Worm (Caenorhabditis elegans) whole organism, young adult: Measurements from ENCODE around the gene srw-127.

Experiments
- F37B4.10 ChIP-seq: fragments of 200-800 bp; sonication (Bioruptor generic); IDR thresholded peaks from 2 replicates; pipeline ENCODE4 v1.3.6; 2022; ENCODE audit warnings: missing genetic modification characterization, missing compliant biosample characterization
- ama-1 ChIP-seq, 3 experiments: fragments of 150-350 bp in 1 of 3; sonication (generic microtip) in 2 of 3; optimal IDR thresholded peaks; 2 replicates each; lab custom pipeline; 2014 to 2018; ENCODE audit warnings: missing biosample characterization in 2 of 3, missing genetic modification characterization in 2 of 3, missing genetic modification reagents in 2 of 3
- atf-7 ChIP-seq: sonication (generic microtip); optimal IDR thresholded peaks from 2 replicates; lab custom pipeline; 2017; ENCODE audit warnings: mild to moderate bottlenecking, missing genetic modification characterization, missing compliant biosample characterization
- attf-5 ChIP-seq: fragments of 200-800 bp; sonication (Bioruptor generic); optimal IDR thresholded peaks from 2 replicates; lab custom pipeline; 2018; ENCODE audit warnings: mild to moderate bottlenecking, missing genetic modification characterization, missing compliant biosample characterization
- ceh-91 ChIP-seq: fragments of 200-800 bp; sonication (Bioruptor generic); IDR thresholded peaks from 2 replicates; pipeline ENCODE4 v1.3.6; 2022; ENCODE audit warnings: missing genetic modification reagents, missing genetic modification characterization, missing compliant biosample characterization
- lag-1 ChIP-seq: fragments of 200-800 bp; sonication (Bioruptor generic); IDR thresholded peaks from 2 replicates; pipeline ENCODE4 v1.3.6; 2022; ENCODE audit warnings: missing genetic modification reagents, missing genetic modification characterization, missing compliant biosample characterization
- madf-6 ChIP-seq: fragments of 200-800 bp; sonication (Bioruptor generic); IDR thresholded peaks from 2 replicates; pipeline ENCODE4 v1.3.6; 2022; ENCODE audit warnings: missing genetic modification reagents, missing genetic modification characterization, missing compliant biosample characterization
- nhr-90 ChIP-seq: sonication (generic microtip); optimal IDR thresholded peaks from 2 replicates; lab custom pipeline; 2016; ENCODE audit warnings: missing genotype, mild to moderate bottlenecking, missing genetic modification characterization, missing compliant biosample characterization
- sea-2 ChIP-seq: fragments of 200-800 bp; sonication (Bioruptor generic); IDR thresholded peaks from 2 replicates; pipeline ENCODE4 v1.3.6; 2022; ENCODE audit warnings: missing genetic modification characterization, missing compliant biosample characterization
- snpc-1.3 ChIP-seq: sonication (generic microtip); optimal IDR thresholded peaks from 2 replicates; lab custom pipeline; 2017; ENCODE audit warnings: missing genetic modification characterization, mild to moderate bottlenecking, missing compliant biosample characterization, antibody characterized with exemption, moderate library complexity, missing genotype, missing genetic modification reagents; ENCODE audit not compliant: insufficient read depth

DNA sequence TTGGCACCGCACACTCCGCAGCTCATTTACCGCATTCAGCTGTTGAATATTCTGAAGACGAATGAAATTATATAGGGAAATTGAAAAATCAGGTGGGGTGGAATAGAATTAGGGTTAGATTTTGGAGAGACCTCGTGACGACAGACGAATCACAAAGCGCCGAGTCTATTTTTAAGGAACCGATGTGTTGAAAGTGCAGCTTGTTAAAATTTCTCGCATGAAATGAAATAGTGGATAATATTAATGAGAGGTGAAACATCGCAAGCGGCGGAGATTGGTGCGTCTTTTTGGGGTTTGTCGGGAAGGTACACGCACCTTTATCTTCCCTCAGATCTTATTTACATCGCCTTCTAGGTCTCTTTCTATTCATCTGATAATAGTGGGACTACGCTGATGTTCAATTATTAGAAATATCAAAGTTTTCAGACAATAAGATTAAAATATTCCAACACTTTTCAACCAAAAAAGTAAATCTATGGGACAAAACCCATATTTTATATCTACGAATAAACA is 23.0 kb upstream of the srw-127 start, which contains the start of gene nhr-140:
- TF ChIP-seq attf-5 (no peak), ceh-91 (GFP tag; lab: Robert Waterston, UW) (no peak), ama-1 (optimal IDR thresholded peaks at IDR 0.05; lab: Kevin White, UChicago) (no peak), ama-1 (GFP tag; optimal IDR thresholded peaks at IDR 0.05; lab: Kevin White, UChicago) (no peak), atf-7 (tag; lab: Kevin White, UChicago) (no peak), madf-6 (no peak), lag-1 (GFP tag; lab: Robert Waterston, UW) (no peak), snpc-1.3 (tag; lab: Kevin White, UChicago) (no peak), sea-2 (GFP tag; lab: Robert Waterston, UW) (no peak), F37B4.10 (no peak), nhr-90 (tag; lab: Kevin White, UChicago) (no peak)
